Worm (Caenorhabditis elegans) whole organism, L4 larva: ENCODE measurements around the gene srx-59.

Experiments
- dmd-8 ChIP-seq: fragments of 200-800 bp; sonication (Bioruptor generic); IDR thresholded peaks from 2 replicates; pipeline ENCODE4 v1.3.6; 2022; ENCODE audit warnings: missing genetic modification characterization, missing compliant biosample characterization
- snpc-4 ChIP-seq: fragments of 150-350 bp; optimal IDR thresholded peaks from 2 replicates; lab custom pipeline; 2014; ENCODE audit warnings: missing biosample characterization, missing genetic modification characterization
- spr-3 ChIP-seq: fragments of 200-800 bp; sonication (Bioruptor generic); optimal IDR thresholded peaks from 2 replicates; lab custom pipeline; 2018; ENCODE audit warnings: mild to moderate bottlenecking, missing genetic modification characterization, missing compliant biosample characterization
- ztf-11 ChIP-seq: fragments of 150-350 bp; optimal IDR thresholded peaks from 2 replicates; lab custom pipeline; 2014; ENCODE audit warnings: missing biosample characterization, missing genetic modification characterization

DNA sequence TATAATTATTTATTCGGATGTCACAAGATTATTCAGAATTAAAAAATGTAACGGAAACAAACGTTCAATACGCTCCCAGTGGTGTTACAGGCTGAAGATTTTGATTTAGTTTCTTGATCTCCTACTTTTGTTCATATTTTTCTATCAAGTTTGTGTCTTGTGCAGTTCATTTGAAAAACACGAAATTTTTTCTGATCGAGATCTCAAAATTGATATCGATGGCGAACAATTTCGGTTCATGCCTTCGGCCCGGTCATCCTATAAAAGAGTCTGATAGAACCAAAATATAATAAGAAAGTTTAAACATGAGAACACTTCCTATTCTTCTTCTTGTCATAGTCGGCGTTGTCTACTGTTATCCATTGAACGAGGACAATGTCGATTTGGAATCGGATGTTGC is 35.6 kb downstream of the srx-59 start, which contains the start of gene drd-10:
- TF ChIP-seq snpc-4 (tag; lab: Kevin White, UChicago) (no peak), spr-3 (GFP tag; lab: Kevin White, UChicago) (no peak), ztf-11 (tag; lab: Kevin White, UChicago) (no peak), dmd-8 (no peak)
